Fruit fly (Drosophila melanogaster) whole organism, embryonic: ENCODE results near the gene ebd1.

ENCODE experiments used
- Ada2b ChIP-seq: fragments of 200-800 bp; sonication (Bioruptor generic); IDR thresholded peaks from 2 replicates; pipeline ENCODE4 v1.3.6; 2022; ENCODE audit warnings: missing biosample characterization, missing genetic modification characterization
- C15 ChIP-seq: fragments of 200-800 bp; sonication (Bioruptor generic); IDR thresholded peaks from 3 replicates; pipeline ENCODE4 v1.3.6; 2022; ENCODE audit warnings: missing biosample characterization, missing genetic modification characterization
- CG10147 ChIP-seq: fragments of 200-800 bp; sonication (Bioruptor generic); optimal IDR thresholded peaks from 2 replicates; lab custom pipeline; 2019; ENCODE audit warnings: missing biosample characterization, mild to moderate bottlenecking, missing genetic modification characterization, moderate library complexity
- CG10267 ChIP-seq: fragments of 200-800 bp; sonication (Bioruptor generic); optimal IDR thresholded peaks from 2 replicates; lab custom pipeline; 2018; ENCODE audit warnings: missing biosample characterization, mild to moderate bottlenecking, missing genetic modification characterization, moderate library complexity
- CG10979 ChIP-seq: fragments of 200-800 bp; sonication (Bioruptor generic); optimal IDR thresholded peaks from 2 replicates; lab custom pipeline; 2018; ENCODE audit warnings: missing biosample characterization, mild to moderate bottlenecking, missing genetic modification characterization, moderate library complexity
- CG12219 ChIP-seq: fragments of 200-800 bp; sonication (Bioruptor generic); optimal IDR thresholded peaks from 3 replicates; lab custom pipeline; 2018; ENCODE audit warnings: missing biosample characterization, mild to moderate bottlenecking, missing genetic modification characterization
- CG12942 ChIP-seq: fragments of 200-800 bp; sonication (Bioruptor generic); optimal IDR thresholded peaks from 3 replicates; lab custom pipeline; 2016; ENCODE audit warnings: missing biosample characterization, missing genetic modification characterization
- CG13123 ChIP-seq: fragments of 200-800 bp; sonication (Bioruptor generic); optimal IDR thresholded peaks from 2 replicates; lab custom pipeline; 2016; ENCODE audit warnings: missing biosample characterization, missing genetic modification characterization
- CG14667 ChIP-seq: fragments of 200-800 bp; sonication (Bioruptor generic); IDR thresholded peaks from 2 replicates; pipeline ENCODE4 v1.3.6; 2022; ENCODE audit warnings: missing biosample characterization, missing genetic modification characterization
- CG14965 ChIP-seq: fragments of 200-800 bp; sonication (Bioruptor generic); optimal IDR thresholded peaks from 2 replicates; lab custom pipeline; 2016; ENCODE audit warnings: missing biosample characterization, missing genetic modification characterization, borderline replicate concordance
- CG1529 ChIP-seq: fragments of 200-800 bp; sonication (Bioruptor generic); optimal IDR thresholded peaks from 3 replicates; lab custom pipeline; 2018; ENCODE audit warnings: missing biosample characterization, missing genetic modification characterization
- CG1602 ChIP-seq: fragments of 200-800 bp; sonication (Bioruptor generic); optimal IDR thresholded peaks from 3 replicates; lab custom pipeline; 2016; ENCODE audit warnings: missing biosample characterization, missing genetic modification characterization
- CG17568 ChIP-seq: fragments of 200-800 bp; sonication (Bioruptor generic); optimal IDR thresholded peaks from 2 replicates; lab custom pipeline; 2018; ENCODE audit warnings: missing biosample characterization, mild to moderate bottlenecking, missing genetic modification characterization, moderate library complexity
- CG1792 ChIP-seq: fragments of 200-800 bp; sonication (Bioruptor generic); optimal IDR thresholded peaks from 2 replicates; lab custom pipeline; 2016; ENCODE audit warnings: missing biosample characterization, missing genetic modification characterization
- CG18764 ChIP-seq: fragments of 200-800 bp; sonication (Bioruptor generic); optimal IDR thresholded peaks from 3 replicates; lab custom pipeline; 2016; ENCODE audit warnings: missing biosample characterization, missing genetic modification characterization
- CG2202 ChIP-seq: fragments of 200-800 bp; sonication (Bioruptor generic); optimal IDR thresholded peaks from 2 replicates; lab custom pipeline; 2018; ENCODE audit warnings: missing biosample characterization, mild to moderate bottlenecking, missing genetic modification characterization
- CG31388 ChIP-seq: fragments of 200-800 bp; sonication (Bioruptor generic); optimal IDR thresholded peaks from 2 replicates; lab custom pipeline; 2016; ENCODE audit warnings: missing biosample characterization, missing genetic modification characterization
- CG34422 ChIP-seq: fragments of 200-800 bp; sonication (Bioruptor generic); IDR thresholded peaks from 3 replicates; pipeline ENCODE4 v1.3.6; 2022; ENCODE audit warnings: missing biosample characterization, missing genetic modification characterization
- CG4730 ChIP-seq: fragments of 200-800 bp; sonication (Bioruptor generic); IDR thresholded peaks from 2 replicates; pipeline ENCODE4 v1.3.6; 2022; ENCODE audit warnings: missing biosample characterization, missing genetic modification characterization
- CG6689 ChIP-seq: fragments of 200-800 bp; sonication (Bioruptor generic); IDR thresholded peaks from 2 replicates; pipeline ENCODE4 v1.3.6; 2022; ENCODE audit warnings: missing biosample characterization, missing genetic modification characterization
- CG7271 ChIP-seq: fragments of 200-800 bp; sonication (Bioruptor generic); optimal IDR thresholded peaks from 2 replicates; lab custom pipeline; 2018; ENCODE audit warnings: missing biosample characterization, mild to moderate bottlenecking, missing genetic modification characterization, moderate library complexity
- CG7556 ChIP-seq: fragments of 200-800 bp; sonication (Bioruptor generic); optimal IDR thresholded peaks from 2 replicates; lab custom pipeline; 2017; ENCODE audit warnings: missing biosample characterization, mild to moderate bottlenecking, missing genetic modification characterization
- CG7745 ChIP-seq: fragments of 200-800 bp; sonication (Bioruptor generic); optimal IDR thresholded peaks from 2 replicates; lab custom pipeline; 2018; ENCODE audit warnings: missing biosample characterization, mild to moderate bottlenecking, missing genetic modification characterization, moderate library complexity
- CG8924 ChIP-seq: fragments of 200-800 bp; optimal IDR thresholded peaks from 3 replicates; lab custom pipeline; 2019; ENCODE audit warnings: missing biosample characterization, mild to moderate bottlenecking, missing genetic modification characterization, moderate library complexity
- CG9215 ChIP-seq: fragments of 200-800 bp; sonication (Bioruptor generic); IDR thresholded peaks from 2 replicates; pipeline ENCODE4 v1.3.6; 2022; ENCODE audit warnings: missing biosample characterization, missing genetic modification characterization
- CG9437 ChIP-seq: fragments of 200-800 bp; sonication (Bioruptor generic); optimal IDR thresholded peaks from 2 replicates; lab custom pipeline; 2018; ENCODE audit warnings: missing biosample characterization, mild to moderate bottlenecking, missing genetic modification characterization
- CG9727 ChIP-seq: fragments of 200-800 bp; sonication (Bioruptor generic); optimal IDR thresholded peaks from 3 replicates; lab custom pipeline; 2017; ENCODE audit warnings: missing biosample characterization, mild to moderate bottlenecking, missing genetic modification characterization
- D19B ChIP-seq: fragments of 200-800 bp; sonication (Bioruptor generic); optimal IDR thresholded peaks from 2 replicates; lab custom pipeline; 2017; ENCODE audit warnings: missing biosample characterization, mild to moderate bottlenecking, missing genetic modification characterization
- Dad ChIP-seq: fragments of 200-800 bp; sonication (Bioruptor generic); optimal IDR thresholded peaks from 3 replicates; lab custom pipeline; 2016; ENCODE audit warnings: missing biosample characterization, missing genetic modification characterization
- Dip3 ChIP-seq: fragments of 200-800 bp; sonication (Bioruptor generic); optimal IDR thresholded peaks from 3 replicates; lab custom pipeline; 2016; ENCODE audit warnings: missing biosample characterization, missing genetic modification characterization
- Dll ChIP-seq: fragments of 200-800 bp; sonication (Bioruptor generic); IDR thresholded peaks from 4 replicates; pipeline ENCODE4 v1.3.6; 2022; ENCODE audit warnings: missing biosample characterization, missing genetic modification characterization; ENCODE audit not compliant: partially characterized antibody
- HmgZ ChIP-seq: fragments of 200-800 bp; sonication (Bioruptor generic); optimal IDR thresholded peaks from 2 replicates; lab custom pipeline; 2018; ENCODE audit warnings: missing biosample characterization, mild to moderate bottlenecking, missing genetic modification characterization
- MESR4 ChIP-seq: fragments of 200-800 bp; sonication (Bioruptor generic); optimal IDR thresholded peaks from 2 replicates; lab custom pipeline; 2018; ENCODE audit warnings: missing biosample characterization, mild to moderate bottlenecking, missing genetic modification characterization, moderate library complexity
- Meics ChIP-seq: fragments of 200-800 bp; sonication (Bioruptor generic); optimal IDR thresholded peaks from 2 replicates; lab custom pipeline; 2017; ENCODE audit warnings: missing biosample characterization, mild to moderate bottlenecking, missing genetic modification characterization
- Mes4 ChIP-seq: fragments of 200-800 bp; sonication (Bioruptor generic); optimal IDR thresholded peaks from 2 replicates; lab custom pipeline; 2016; ENCODE audit warnings: missing biosample characterization, missing genetic modification characterization
- NC2β ChIP-seq: fragments of 200-800 bp; sonication (Bioruptor generic); optimal IDR thresholded peaks from 2 replicates; lab custom pipeline; 2016; ENCODE audit warnings: missing biosample characterization, missing genetic modification characterization
- Nf-YA ChIP-seq: fragments of 200-800 bp; sonication (Bioruptor generic); IDR thresholded peaks from 2 replicates; pipeline ENCODE4 v1.3.6; 2022; ENCODE audit warnings: missing biosample characterization, missing genetic modification characterization
- Scr ChIP-seq: fragments of 200-800 bp; sonication (Bioruptor generic); IDR thresholded peaks from 2 replicates; pipeline ENCODE4 v1.3.6; 2022; ENCODE audit warnings: missing biosample characterization, missing genetic modification characterization; ENCODE audit not compliant: partially characterized antibody
- bigmax ChIP-seq: fragments of 200-800 bp; sonication (Bioruptor generic); optimal IDR thresholded peaks from 2 replicates; lab custom pipeline; 2018; ENCODE audit warnings: missing biosample characterization, mild to moderate bottlenecking, missing genetic modification characterization
- chm ChIP-seq: fragments of 200-800 bp; sonication (Bioruptor generic); IDR thresholded peaks from 2 replicates; pipeline ENCODE4 v1.3.6; 2022; ENCODE audit warnings: missing biosample characterization, missing genetic modification characterization
- croc ChIP-seq: fragments of 200-800 bp; sonication (Bioruptor generic); conservative IDR thresholded peaks from 3 replicates; pipeline ENCODE4 v1.3.6; 2022; ENCODE audit warnings: missing biosample characterization, missing genetic modification characterization
- dmrt11E ChIP-seq: fragments of 200-800 bp; sonication (Bioruptor generic); optimal IDR thresholded peaks from 3 replicates; lab custom pipeline; 2018; ENCODE audit warnings: missing biosample characterization, mild to moderate bottlenecking, missing genetic modification characterization, moderate library complexity
- klu ChIP-seq: fragments of 200-800 bp; sonication (Bioruptor generic); IDR thresholded peaks from 2 replicates; pipeline ENCODE4 v1.3.6; 2022; ENCODE audit warnings: missing biosample characterization, missing genetic modification characterization
- kni ChIP-seq: fragments of 200-800 bp; sonication (Bioruptor generic); optimal IDR thresholded peaks from 3 replicates; lab custom pipeline; 2017; ENCODE audit warnings: mild to moderate bottlenecking, missing biosample characterization, missing genetic modification reagents, missing genetic modification characterization
- ranshi ChIP-seq: fragments of 200-800 bp; sonication (Bioruptor generic); IDR thresholded peaks from 2 replicates; pipeline ENCODE4 v1.3.6; 2022; ENCODE audit warnings: missing biosample characterization, missing genetic modification characterization
- sob ChIP-seq: fragments of 200-800 bp; sonication (Bioruptor generic); IDR thresholded peaks from 2 replicates; pipeline ENCODE4 v1.3.6; 2022; ENCODE audit warnings: missing biosample characterization, missing genetic modification characterization
- sqz ChIP-seq: fragments of 200-800 bp; sonication (Bioruptor generic); optimal IDR thresholded peaks from 3 replicates; lab custom pipeline; 2018; ENCODE audit warnings: missing biosample characterization, mild to moderate bottlenecking, missing genetic modification characterization
- stc ChIP-seq: fragments of 200-800 bp; sonication (Bioruptor generic); IDR thresholded peaks from 2 replicates; pipeline ENCODE4 v1.3.6; 2022; ENCODE audit warnings: missing biosample characterization, missing genetic modification characterization
- tll ChIP-seq, 2 experiments: fragments of 200-800 bp in 1 of 2; fragments of >200 bp in 1 of 2; sonication (Bioruptor generic) in 1 of 2; optimal IDR thresholded peaks; 2 replicates each; lab custom pipeline; 2017 to 2019; ENCODE audit warnings: missing biosample characterization in 2 of 2, missing genetic modification characterization in 2 of 2, mild to moderate bottlenecking in 1 of 2, moderate library complexity in 1 of 2
- zfh2 ChIP-seq: fragments of 200-800 bp; sonication (Bioruptor generic); optimal IDR thresholded peaks from 2 replicates; lab custom pipeline; 2016; ENCODE audit warnings: missing biosample characterization, missing genetic modification characterization

Gene ebd1

DNA sequence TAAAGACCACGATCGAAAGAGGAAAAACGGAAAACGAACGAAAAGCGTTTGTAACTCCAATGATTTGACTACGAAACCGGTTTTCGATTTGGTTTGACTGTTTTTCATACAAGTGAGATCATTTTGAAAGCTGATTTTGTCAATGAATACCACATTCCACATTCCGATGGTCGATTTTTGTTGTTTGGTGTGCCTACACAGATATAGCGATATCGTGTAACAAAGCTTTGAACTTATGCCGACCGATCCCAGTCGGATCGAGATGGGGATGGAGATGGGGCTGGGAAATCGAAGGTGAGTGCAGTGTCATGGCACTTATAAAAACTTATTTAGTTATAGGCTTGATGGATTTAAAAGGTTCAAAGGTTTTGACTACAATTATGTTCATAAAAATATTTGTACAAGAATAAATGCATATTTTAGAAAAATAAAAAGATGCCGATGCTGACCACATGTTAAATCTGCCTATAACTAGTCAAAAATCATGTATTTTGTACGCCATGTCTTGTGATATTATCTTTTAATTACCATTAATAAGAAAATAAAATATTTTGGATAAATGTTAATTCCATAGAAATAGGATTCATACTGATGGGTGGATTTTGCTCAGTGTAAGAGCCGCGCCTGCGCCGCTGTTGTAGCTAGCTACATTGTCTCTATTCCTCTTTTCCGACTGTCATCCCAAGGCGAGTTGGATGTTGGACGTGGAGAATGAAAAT, 43.0 kb downstream of the ebd1 start (continued):
- TF ChIP-seq CG1602: peak; percentile 32
- peak; percentile 44 for TF ChIP-seq CG1529
- TF ChIP-seq CG7745: no peak
- no peak for TF ChIP-seq Ada2b (GFP tag; lab: Robert Waterston, UW)
- peak; percentile 52 for TF ChIP-seq CG10147 (GFP tag; lab: Kevin White, UChicago)
- TF ChIP-seq bigmax (GFP tag; lab: Kevin White, UChicago): no peak
- TF ChIP-seq CG10979 (tag; lab: Kevin White, UChicago): peak; percentile 80
- peak; percentile 72 for TF ChIP-seq dmrt11E (tag; lab: Kevin White, UChicago)
- TF ChIP-seq CG1792: no peak
- no peak for TF ChIP-seq klu (GFP tag; lab: Robert Waterston, UW)
- TF ChIP-seq MESR4 (GFP tag; lab: Kevin White, UChicago): no peak
- no peak for TF ChIP-seq CG18764
- TF ChIP-seq Mes4 (GFP tag; lab: Kevin White, UChicago): no peak
- TF ChIP-seq CG14667 (GFP tag; lab: Robert Waterston, UW): no peak
- TF ChIP-seq tll (GFP tag; optimal IDR thresholded peaks at IDR 0.05; lab: Kevin White, UChicago): no peak
- no peak for TF ChIP-seq zfh2
- peak; percentile 33 for TF ChIP-seq CG9437 (GFP tag; lab: Kevin White, UChicago)
- no peak for TF ChIP-seq Scr (GFP tag; lab: Robert Waterston, UW)
- TF ChIP-seq CG13123 (GFP tag; lab: Kevin White, UChicago): no peak
- peak; percentile 44; the same call in 1 of the 2 replicates for TF ChIP-seq CG6689 (GFP tag; lab: Robert Waterston, UW)
- TF ChIP-seq CG4730 (GFP tag; lab: Robert Waterston, UW): peak; percentile 15; the same call in 1 of the 2 replicates
- no peak for TF ChIP-seq CG31388 (GFP tag; lab: Kevin White, UChicago)
- peak; percentile 70 for TF ChIP-seq CG7556 (GFP tag; lab: Kevin White, UChicago)
- TF ChIP-seq CG7271 (tag; lab: Kevin White, UChicago): no peak
- no peak for TF ChIP-seq Dip3 (GFP tag; lab: Kevin White, UChicago)
- TF ChIP-seq Dad (GFP tag; lab: Kevin White, UChicago): no peak
- no peak for TF ChIP-seq sob
- TF ChIP-seq sqz (GFP tag; lab: Kevin White, UChicago): no peak
- TF ChIP-seq kni (GFP tag; lab: Kevin White, UChicago): no peak
- TF ChIP-seq CG12942 (GFP tag; lab: Kevin White, UChicago): peak; percentile 34
- no peak for TF ChIP-seq chm
- 0 out of 3 replicates have a peak, but pooled peaks have one; percentile 42 for TF ChIP-seq CG34422 (GFP tag; lab: Robert Waterston, UW)
- peak; percentile 66 for TF ChIP-seq CG8924
- no peak for TF ChIP-seq ranshi
- TF ChIP-seq CG9727 (GFP tag; lab: Kevin White, UChicago): peak; percentile 61
- no peak for TF ChIP-seq CG14965 (GFP tag; lab: Kevin White, UChicago)
- no peak for TF ChIP-seq Dll (GFP tag; lab: Robert Waterston, UW)
- TF ChIP-seq croc (GFP tag; lab: Robert Waterston, UW): peak; percentile 34; the same call in 1 of the 3 replicates
- 0 out of 2 replicates have a peak, but pooled peaks have one; percentile 20 for TF ChIP-seq CG9215
- TF ChIP-seq stc (GFP tag; lab: Robert Waterston, UW): no peak; the same call in 1 of the 2 replicates
- TF ChIP-seq CG2202 (tag; lab: Kevin White, UChicago): no peak
- no peak for TF ChIP-seq C15 (GFP tag; lab: Robert Waterston, UW)
- no peak for TF ChIP-seq NC2β (GFP tag; lab: Kevin White, UChicago)
- no peak for TF ChIP-seq Nf-YA (GFP tag; lab: Robert Waterston, UW)
- TF ChIP-seq HmgZ: no peak
- TF ChIP-seq Meics (GFP tag; lab: Kevin White, UChicago): peak; percentile 62
- no peak for TF ChIP-seq CG12219 (GFP tag; lab: Kevin White, UChicago)
- peak; percentile 29 for TF ChIP-seq D19B
- TF ChIP-seq CG17568 (GFP tag; lab: Kevin White, UChicago): no peak
- peak; percentile 64 for TF ChIP-seq CG10267 (tag; lab: Kevin White, UChicago)
